Fruit fly (Drosophila melanogaster) whole organism, embryonic: ENCODE measurements around the gene CG13365.
A peak's percentile ranks its signal among the peaks of the same experiment; 100 is the strongest.

Experiments
- Ada2b ChIP-seq: fragments of 200-800 bp; sonication (Bioruptor generic); IDR thresholded peaks from 2 replicates; pipeline ENCODE4 v1.3.6; 2022; ENCODE audit warnings: missing biosample characterization, missing genetic modification characterization
- Bgb ChIP-seq: fragments of 200-800 bp; sonication (Bioruptor generic); IDR thresholded peaks from 2 replicates; pipeline ENCODE4 v1.3.6; 2022; ENCODE audit warnings: missing biosample characterization, missing genetic modification characterization; ENCODE audit not compliant: partially characterized antibody
- CG10321 ChIP-seq: fragments of 200-800 bp; sonication (Bioruptor generic); IDR thresholded peaks from 2 replicates; pipeline ENCODE4 v1.3.6; 2022; ENCODE audit warnings: missing biosample characterization, missing genetic modification characterization
- CG10543 ChIP-seq: fragments of 200-800 bp; sonication (Bioruptor generic); optimal IDR thresholded peaks from 3 replicates; lab custom pipeline; 2017; ENCODE audit warnings: missing biosample characterization, mild to moderate bottlenecking, missing genetic modification characterization, moderate library complexity
- CG10979 ChIP-seq: fragments of 200-800 bp; sonication (Bioruptor generic); optimal IDR thresholded peaks from 2 replicates; lab custom pipeline; 2018; ENCODE audit warnings: missing biosample characterization, mild to moderate bottlenecking, missing genetic modification characterization, moderate library complexity
- CG13894 ChIP-seq: fragments of 200-800 bp; sonication (Bioruptor generic); optimal IDR thresholded peaks from 3 replicates; lab custom pipeline; 2018; ENCODE audit warnings: missing biosample characterization, mild to moderate bottlenecking, missing genetic modification characterization, moderate library complexity
- CG17802 ChIP-seq: fragments of 200-800 bp; sonication (Bioruptor generic); optimal IDR thresholded peaks from 2 replicates; lab custom pipeline; 2018; ENCODE audit warnings: missing biosample characterization, mild to moderate bottlenecking, missing genetic modification characterization, moderate library complexity
- CG2120 ChIP-seq: fragments of 200-800 bp; sonication (Bioruptor generic); optimal IDR thresholded peaks from 3 replicates; lab custom pipeline; 2016; ENCODE audit warnings: missing biosample characterization, missing genetic modification characterization
- CG2129 ChIP-seq: fragments of 200-800 bp; sonication (Bioruptor generic); IDR thresholded peaks from 2 replicates; pipeline ENCODE4 v1.3.6; 2022; ENCODE audit warnings: missing biosample characterization, missing genetic modification characterization; ENCODE audit not compliant: partially characterized antibody
- CG31224 ChIP-seq: fragments of 200-800 bp; sonication (Bioruptor generic); IDR thresholded peaks from 2 replicates; pipeline ENCODE4 v1.3.6; 2022; ENCODE audit warnings: missing biosample characterization, missing genetic modification characterization
- CG32532 ChIP-seq: fragments of 200-800 bp; sonication (Bioruptor generic); IDR thresholded peaks from 2 replicates; pipeline ENCODE4 v1.3.6; 2022; ENCODE audit warnings: missing biosample characterization, missing genetic modification characterization
- CG34376 ChIP-seq: fragments of 200-800 bp; sonication (Bioruptor generic); optimal IDR thresholded peaks from 2 replicates; lab custom pipeline; 2018; ENCODE audit warnings: missing biosample characterization, mild to moderate bottlenecking, missing genetic modification characterization
- CG6254 ChIP-seq: fragments of 200-800 bp; sonication (Bioruptor generic); optimal IDR thresholded peaks from 3 replicates; lab custom pipeline; 2017; ENCODE audit warnings: mild to moderate bottlenecking, missing biosample characterization, missing genetic modification reagents, missing genetic modification characterization
- CG8924 ChIP-seq: fragments of 200-800 bp; optimal IDR thresholded peaks from 3 replicates; lab custom pipeline; 2019; ENCODE audit warnings: missing biosample characterization, mild to moderate bottlenecking, missing genetic modification characterization, moderate library complexity
- CTCF ChIP-seq: fragments of 200-800 bp; sonication (Bioruptor generic); optimal IDR thresholded peaks from 2 replicates; lab custom pipeline; 2017; ENCODE audit warnings: missing biosample characterization, mild to moderate bottlenecking, missing genetic modification characterization, moderate library complexity
- Chrac-16 ChIP-seq: fragments of 200-800 bp; sonication (Bioruptor generic); optimal IDR thresholded peaks from 3 replicates; lab custom pipeline; 2016; ENCODE audit warnings: missing biosample characterization, missing genetic modification characterization
- Gsc ChIP-seq: fragments of 200-800 bp; sonication (Bioruptor generic); IDR thresholded peaks from 2 replicates; pipeline ENCODE4 v1.3.6; 2022; ENCODE audit warnings: missing biosample characterization, missing genetic modification characterization
- Lhr ChIP-seq: fragments of 200-800 bp; sonication (Bioruptor generic); optimal IDR thresholded peaks from 3 replicates; lab custom pipeline; 2017; ENCODE audit warnings: mild to moderate bottlenecking, missing biosample characterization, missing genetic modification reagents, missing genetic modification characterization
- Max ChIP-seq: fragments of 200-800 bp; sonication (Bioruptor generic); optimal IDR thresholded peaks from 2 replicates; lab custom pipeline; 2016; ENCODE audit warnings: missing biosample characterization, mild to moderate bottlenecking, missing genetic modification characterization
- Side ChIP-seq: fragments of 200-800 bp; sonication (Bioruptor generic); optimal IDR thresholded peaks from 2 replicates; lab custom pipeline; 2016; ENCODE audit warnings: missing biosample characterization, missing genetic modification characterization
- Sin3A ChIP-seq: fragments of >200 bp; optimal IDR thresholded peaks from 2 replicates; lab custom pipeline; 2018
- Six4 ChIP-seq: fragments of 200-800 bp; sonication (Bioruptor generic); optimal IDR thresholded peaks from 2 replicates; lab custom pipeline; 2016; ENCODE audit warnings: missing biosample characterization, missing genetic modification characterization
- Sox100B ChIP-seq: fragments of 200-800 bp; sonication (Bioruptor generic); optimal IDR thresholded peaks from 3 replicates; lab custom pipeline; 2018; ENCODE audit warnings: missing biosample characterization, mild to moderate bottlenecking, missing genetic modification characterization
- Tbp ChIP-seq: fragments of >200 bp; optimal IDR thresholded peaks from 2 replicates; lab custom pipeline; 2018; ENCODE audit warnings: missing biosample characterization, missing genetic modification characterization
- abd-A ChIP-seq: fragments of 200-800 bp; sonication (Bioruptor generic); optimal IDR thresholded peaks from 3 replicates; lab custom pipeline; 2019; ENCODE audit warnings: missing biosample characterization, mild to moderate bottlenecking, missing genetic modification characterization, moderate library complexity
- bab2 ChIP-seq: fragments of 200-800 bp; sonication (Bioruptor generic); optimal IDR thresholded peaks from 2 replicates; lab custom pipeline; 2016; ENCODE audit warnings: missing biosample characterization, missing genetic modification characterization
- bcd ChIP-seq: fragments of 200-800 bp; sonication (Bioruptor generic); optimal IDR thresholded peaks from 2 replicates; lab custom pipeline; 2017; ENCODE audit warnings: missing biosample characterization, mild to moderate bottlenecking, missing genetic modification characterization
- ci ChIP-seq: fragments of 200-800 bp; sonication (Bioruptor generic); IDR thresholded peaks from 3 replicates; pipeline ENCODE4 v1.3.6; 2022; ENCODE audit warnings: missing biosample characterization, missing genetic modification characterization
- dimm ChIP-seq: fragments of 200-800 bp; sonication (Bioruptor generic); IDR thresholded peaks from 2 replicates; pipeline ENCODE4 v1.3.6; 2022; ENCODE audit warnings: missing biosample characterization, missing genetic modification characterization
- dysf ChIP-seq: fragments of 200-800 bp; sonication (Bioruptor generic); IDR thresholded peaks from 3 replicates; pipeline ENCODE4 v1.3.6; 2022; ENCODE audit warnings: missing biosample characterization, missing genetic modification characterization
- exex ChIP-seq: fragments of 200-800 bp; sonication (Bioruptor generic); optimal IDR thresholded peaks from 4 replicates; lab custom pipeline; 2018; ENCODE audit warnings: missing biosample characterization, mild to moderate bottlenecking, missing genetic modification characterization, moderate library complexity
- eyg ChIP-seq: fragments of 200-800 bp; sonication (Bioruptor generic); optimal IDR thresholded peaks from 3 replicates; lab custom pipeline; 2016; ENCODE audit warnings: missing biosample characterization, missing genetic modification characterization
- fd102C ChIP-seq: fragments of 200-800 bp; sonication (Bioruptor generic); optimal IDR thresholded peaks from 2 replicates; lab custom pipeline; 2018; ENCODE audit warnings: missing biosample characterization, mild to moderate bottlenecking, missing genetic modification characterization, moderate library complexity
- grau ChIP-seq: fragments of 200-800 bp; optimal IDR thresholded peaks from 3 replicates; lab custom pipeline; 2019; ENCODE audit warnings: missing biosample characterization, mild to moderate bottlenecking, missing genetic modification characterization, moderate library complexity
- grn ChIP-seq: fragments of 200-800 bp; sonication (Bioruptor generic); optimal IDR thresholded peaks from 3 replicates; lab custom pipeline; 2017; ENCODE audit warnings: missing biosample characterization, missing genetic modification characterization
- gsb ChIP-seq: fragments of 200-800 bp; sonication (Bioruptor generic); IDR thresholded peaks from 2 replicates; pipeline ENCODE4 v1.3.6; 2022; ENCODE audit warnings: missing biosample characterization, missing genetic modification characterization
- knrl ChIP-seq: fragments of 200-800 bp; sonication (Bioruptor generic); IDR thresholded peaks from 3 replicates; pipeline ENCODE4 v1.3.6; 2022; ENCODE audit warnings: missing biosample characterization, missing genetic modification characterization; ENCODE audit not compliant: partially characterized antibody
- p53 ChIP-seq: fragments of 200-800 bp; sonication (Bioruptor generic); optimal IDR thresholded peaks from 2 replicates; lab custom pipeline; 2016; ENCODE audit warnings: missing biosample characterization, missing genetic modification characterization
- pb ChIP-seq: fragments of 200-800 bp; sonication (Bioruptor generic); optimal IDR thresholded peaks from 3 replicates; lab custom pipeline; 2016; ENCODE audit warnings: missing biosample characterization, missing genetic modification characterization
- row ChIP-seq: fragments of 200-800 bp; sonication (Bioruptor generic); IDR thresholded peaks from 3 replicates; pipeline ENCODE4 v1.3.6; 2022; ENCODE audit warnings: missing biosample characterization, missing genetic modification characterization
- sima ChIP-seq: fragments of 200-800 bp; sonication (Bioruptor generic); optimal IDR thresholded peaks from 2 replicates; lab custom pipeline; 2016; ENCODE audit warnings: missing biosample characterization, missing genetic modification characterization
- sisA ChIP-seq: fragments of 200-800 bp; sonication (Bioruptor generic); IDR thresholded peaks from 2 replicates; pipeline ENCODE4 v1.3.6; 2022; ENCODE audit warnings: missing biosample characterization, missing genetic modification characterization
- slou ChIP-seq: fragments of 200-800 bp; sonication (Bioruptor generic); optimal IDR thresholded peaks from 3 replicates; lab custom pipeline; 2016; ENCODE audit warnings: missing biosample characterization, missing genetic modification characterization
- sr ChIP-seq: fragments of 200-800 bp; sonication (Bioruptor generic); IDR thresholded peaks from 3 replicates; pipeline ENCODE4 v1.3.6; 2022; ENCODE audit warnings: missing biosample characterization, missing genetic modification characterization
- tgo ChIP-seq: fragments of 200-800 bp; sonication (Bioruptor generic); IDR thresholded peaks from 3 replicates; pipeline ENCODE4 v1.3.6; 2022; ENCODE audit warnings: missing biosample characterization, missing genetic modification characterization
- tup ChIP-seq: fragments of 200-800 bp; sonication (Bioruptor generic); optimal IDR thresholded peaks from 2 replicates; lab custom pipeline; 2016; ENCODE audit warnings: missing biosample characterization, mild to moderate bottlenecking, missing genetic modification characterization, moderate library complexity
- unc-4 ChIP-seq: fragments of 200-800 bp; sonication (Bioruptor generic); IDR thresholded peaks from 2 replicates; pipeline ENCODE4 v1.3.6; 2022; ENCODE audit warnings: missing biosample characterization, missing genetic modification characterization; ENCODE audit not compliant: partially characterized antibody
- wdn ChIP-seq: fragments of 200-800 bp; sonication (Bioruptor generic); IDR thresholded peaks from 2 replicates; pipeline ENCODE4 v1.3.6; 2022; ENCODE audit warnings: missing biosample characterization, missing genetic modification characterization
- zen2 ChIP-seq: fragments of 200-800 bp; sonication (Bioruptor generic); IDR thresholded peaks from 3 replicates; pipeline ENCODE4 v1.3.6; 2022; ENCODE audit warnings: missing biosample characterization, missing genetic modification characterization; ENCODE audit not compliant: partially characterized antibody
- zfh1 ChIP-seq: fragments of 200-800 bp; sonication (Bioruptor generic); IDR thresholded peaks from 3 replicates; pipeline ENCODE4 v1.3.6; 2022; ENCODE audit warnings: missing biosample characterization, missing genetic modification characterization

Gene CG13365

DNA sequence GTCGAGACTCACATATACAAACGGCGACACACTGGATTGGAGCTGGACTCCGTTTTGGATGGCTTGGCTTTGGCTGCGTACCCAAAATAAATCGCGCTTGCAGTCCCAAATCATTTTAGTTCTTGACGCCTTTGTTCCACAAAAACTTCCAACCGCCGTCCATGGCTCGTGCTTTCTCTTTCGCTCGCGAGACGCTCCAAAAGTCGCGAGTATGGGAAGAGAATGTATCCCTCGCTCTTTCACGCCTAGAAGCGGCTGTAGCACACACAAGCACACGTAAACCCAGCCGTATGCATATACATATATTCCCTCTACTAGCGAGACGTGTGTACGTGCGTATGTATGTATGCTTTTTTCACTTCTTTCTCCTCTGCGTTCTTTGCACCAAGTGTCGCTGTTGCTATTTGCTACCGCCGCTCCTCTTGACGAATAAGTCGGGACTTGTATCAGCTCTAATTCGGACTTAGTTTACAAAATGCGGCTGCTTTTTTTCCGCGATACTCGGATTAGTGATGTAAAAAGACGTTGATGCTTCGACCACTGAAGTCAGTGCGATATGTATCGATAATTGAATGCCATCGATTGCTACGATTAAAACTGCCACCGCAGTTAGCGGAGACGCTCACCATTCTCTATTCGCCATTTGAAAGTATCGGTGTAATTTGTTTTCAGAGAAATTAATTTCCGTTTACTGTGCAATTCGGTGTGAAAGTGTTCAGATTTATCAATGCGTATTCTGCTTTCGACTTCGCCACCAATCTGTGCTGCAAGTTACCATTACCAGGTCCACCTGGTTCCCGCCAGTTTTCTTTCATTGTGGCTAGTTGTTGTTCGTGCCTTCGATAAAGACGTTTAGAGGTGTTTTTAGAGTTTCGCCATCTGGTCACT lies 34.7 kb upstream of the CG13365 start, which contains the start of the genes Hmt4-20 and SkpA (continued):
- TF ChIP-seq CG31224 (GFP tag; lab: Robert Waterston, UW) (no peak), Max (GFP tag; lab: Kevin White, UChicago) (no peak), knrl (GFP tag; lab: Robert Waterston, UW) (peak; percentile 96), CG13894 (no peak), dimm (GFP tag; lab: Robert Waterston, UW) (no peak), CG2129 (GFP tag; lab: Robert Waterston, UW) (peak; percentile 90), unc-4 (peak; percentile 88), Ada2b (no peak), CG6254 (no peak), Tbp (GFP tag; lab: Kevin White, UChicago) (no peak), CG34376 (GFP tag; lab: Kevin White, UChicago) (no peak), sima (GFP tag; lab: Kevin White, UChicago) (no peak), pb (GFP tag; lab: Kevin White, UChicago) (no peak), Six4 (GFP tag; lab: Kevin White, UChicago) (no peak), Lhr (GFP tag; lab: Kevin White, UChicago) (peak; percentile 57), CG2120 (GFP tag; lab: Kevin White, UChicago) (no peak), Side (GFP tag; lab: Kevin White, UChicago) (no peak), abd-A (tag; lab: Kevin White, UChicago) (peak; percentile 6), fd102C (GFP tag; lab: Kevin White, UChicago) (no peak), grau (tag; lab: Kevin White, UChicago) (peak; percentile 1), Chrac-16 (GFP tag; lab: Kevin White, UChicago) (no peak), sisA (GFP tag; lab: Robert Waterston, UW) (no peak), CTCF (GFP tag; lab: Kevin White, UChicago) (peak; percentile 53), exex (tag; lab: Kevin White, UChicago) (no peak), zfh1 (no peak), gsb (GFP tag; lab: Robert Waterston, UW) (no peak), grn (GFP tag; lab: Kevin White, UChicago) (no peak), CG17802 (tag; lab: Kevin White, UChicago) (no peak), Sin3A (lab: Kevin White, UChicago) (peak; percentile 100), CG10321 (GFP tag; lab: Robert Waterston, UW) (peak; percentile 52; the same call in 1 of the 2 replicates), tup (GFP tag; lab: Kevin White, UChicago) (no peak), Bgb (GFP tag; lab: Robert Waterston, UW) (peak; percentile 92)

DNA sequence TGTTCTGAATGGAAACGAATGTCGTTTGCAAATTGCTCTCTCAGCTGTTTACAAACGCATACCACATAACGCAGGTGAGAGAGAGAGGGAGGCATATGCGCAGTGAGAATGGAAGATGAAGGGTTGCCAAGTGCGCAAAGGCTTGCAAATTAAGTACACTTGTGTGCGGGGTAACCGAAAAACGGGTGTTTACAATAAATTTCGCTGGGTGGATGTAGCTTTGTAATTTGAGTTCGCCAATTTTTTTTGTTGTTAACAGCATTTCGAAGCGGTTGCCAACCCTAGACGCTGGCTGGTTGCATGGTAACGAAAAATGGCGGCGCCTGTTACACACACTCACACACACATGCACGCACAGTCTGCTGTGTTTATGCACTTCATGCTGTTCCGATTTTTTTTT lies 33.9 kb upstream of the CG13365 start:
- TF ChIP-seq bab2 (GFP tag; lab: Kevin White, UChicago): peak; percentile 92
- TF ChIP-seq CG10979 (tag; lab: Kevin White, UChicago): peak; percentile 92
- peak; percentile 98 for TF ChIP-seq dysf (GFP tag; lab: Robert Waterston, UW)
- peak; percentile 75 for TF ChIP-seq slou
- TF ChIP-seq CG8924 (tag; lab: Kevin White, UChicago): peak; percentile 91
- TF ChIP-seq zen2: no peak
- peak; percentile 88 for TF ChIP-seq eyg (GFP tag; lab: Kevin White, UChicago)
- TF ChIP-seq bcd (GFP tag; lab: Kevin White, UChicago): peak; percentile 94
- peak; percentile 91; the same call in 2 of the 3 replicates for TF ChIP-seq sr (GFP tag; lab: Robert Waterston, UW)
- peak; percentile 97 for TF ChIP-seq row (GFP tag; lab: Robert Waterston, UW)
- peak; percentile 95 for TF ChIP-seq tgo (GFP tag; lab: Robert Waterston, UW)
- TF ChIP-seq Sox100B (GFP tag; lab: Kevin White, UChicago): no peak
- peak; percentile 95 for TF ChIP-seq wdn (GFP tag; lab: Robert Waterston, UW)
- peak; percentile 75 for TF ChIP-seq exex (tag; lab: Kevin White, UChicago)
- peak; percentile 95 for TF ChIP-seq CG10543 (GFP tag; lab: Kevin White, UChicago)
- peak; percentile 98 for TF ChIP-seq CG32532 (GFP tag; lab: Robert Waterston, UW)
- peak; percentile 96 for TF ChIP-seq Ada2b
- TF ChIP-seq ci: peak; percentile 99
- peak; percentile 71 for TF ChIP-seq Gsc
- TF ChIP-seq p53 (GFP tag; lab: Kevin White, UChicago): peak; percentile 81
